Fruit fly (Drosophila melanogaster) whole organism, wandering third instar larva: ENCODE results near the gene RpL8.

Experiments
- Hnf4 ChIP-seq: fragments of 200-800 bp; sonication (Bioruptor generic); optimal IDR thresholded peaks from 2 replicates; lab custom pipeline; 2016; ENCODE audit warnings: missing biosample characterization, mild to moderate bottlenecking, missing genetic modification characterization
- br ChIP-seq: fragments of 200-800 bp; sonication (Bioruptor generic); optimal IDR thresholded peaks from 2 replicates; lab custom pipeline; 2016; ENCODE audit warnings: missing biosample characterization, missing genetic modification characterization
- pan ChIP-seq: fragments of >200 bp; optimal IDR thresholded peaks from 2 replicates; lab custom pipeline; 2017
- sage ChIP-seq: fragments of 200-800 bp; sonication (Bioruptor generic); optimal IDR thresholded peaks from 2 replicates; lab custom pipeline; 2016; ENCODE audit warnings: missing biosample characterization, mild to moderate bottlenecking, missing genetic modification characterization

dm6 chr3L:2585794-2586741, 1.2 kb upstream of the RpL8 start, which contains the start of gene msn:
- no peak for TF ChIP-seq br (GFP tag; lab: Kevin White, UChicago)
- TF ChIP-seq sage (GFP tag; lab: Kevin White, UChicago), result no peak
- TF ChIP-seq Hnf4 (GFP tag; lab: Kevin White, UChicago), result no peak
- TF ChIP-seq pan (lab: Kevin White, UChicago), result no peak
